Worm (Caenorhabditis elegans): ENCODE results near the gene F43H9.3.

F43H9.3 gene

ce11 chrV:8000929-8001513, 23.7 kb downstream of the F43H9.3 start, which contains the start of gene Y97E10AR.1 (continued):
- TF ChIP-seq snpc-4 (tag; optimal IDR thresholded peaks at IDR 0.05) (peak; percentile 76), elt-1 (tag; optimal IDR thresholded peaks at IDR 0.05) (peak; percentile 46), ceh-28 (tag; optimal IDR thresholded peaks at IDR 0.05) (no peak), nhr-76 (tag; optimal IDR thresholded peaks at IDR 0.05) (no peak), nhr-67 (tag; optimal IDR thresholded peaks at IDR 0.05) (no peak), R02D3.7 (tag; optimal IDR thresholded peaks at IDR 0.05) (peak; percentile 15), fos-1 (tag; optimal IDR thresholded peaks at IDR 0.05) (no peak)

- TF ChIP-seq daf-12 (tag; optimal IDR thresholded peaks at IDR 0.05) (no peak), zag-1 (tag; optimal IDR thresholded peaks at IDR 0.05) (no peak), egl-5 (tag; optimal IDR thresholded peaks at IDR 0.05) (no peak), elt-1 (tag; optimal IDR thresholded peaks at IDR 0.05) (no peak), nhr-67 (tag; optimal IDR thresholded peaks at IDR 0.05) (no peak), nhr-77 (tag; optimal IDR thresholded peaks at IDR 0.05) (no peak), eor-1 (tag; optimal IDR thresholded peaks at IDR 0.05) (no peak), pqm-1 (tag; optimal IDR thresholded peaks at IDR 0.05) (no peak), ZK546.5 (tag; optimal IDR thresholded peaks at IDR 0.05) (no peak), mml-1 (tag; optimal IDR thresholded peaks at IDR 0.05) (no peak), fos-1 (tag; optimal IDR thresholded peaks at IDR 0.05) (no peak), unc-39 (tag; optimal IDR thresholded peaks at IDR 0.05) (no peak), nhr-76 (tag; optimal IDR thresholded peaks at IDR 0.05) (no peak), nhr-28 (tag; optimal IDR thresholded peaks at IDR 0.05) (no peak), jun-1 (tag; optimal IDR thresholded peaks at IDR 0.05) (no peak), nhr-23 (tag; optimal IDR thresholded peaks at IDR 0.05) (no peak), ceh-28 (tag; optimal IDR thresholded peaks at IDR 0.05) (no peak), skn-1 (tag; optimal IDR thresholded peaks at IDR 0.05) (no peak), nhr-25 (tag; optimal IDR thresholded peaks at IDR 0.05) (no peak), mdl-1 (tag; optimal IDR thresholded peaks at IDR 0.05) (no peak)
Observed at ce11 chrV:7995878-7996277, 28.9 kb downstream of the F43H9.3 start, which contains the start of gene Y97E10AR.2. Y97E10AR.2 (plus strand) TSS chrV:7996178.

- TF ChIP-seq nfya-1 (tag; optimal IDR thresholded peaks at IDR 0.05; ENCODE audit: insufficient read depth) (peak; percentile 62), ztf-11 (tag; optimal IDR thresholded peaks at IDR 0.05) (no peak), nhr-23 (tag; optimal IDR thresholded peaks at IDR 0.05) (no peak)
Observed at ce11 chrV:7995165-7995564, 29.6 kb downstream of the F43H9.3 start.

- TF ChIP-seq ama-1 (optimal IDR thresholded peaks at IDR 0.05) (no peak), tbx-2 (tag; optimal IDR thresholded peaks at IDR 0.05) (no peak), mdl-1 (tag; optimal IDR thresholded peaks at IDR 0.05) (no peak), fkh-10 (GFP tag; optimal IDR thresholded peaks at IDR 0.05) (no peak), lin-15B (tag; optimal IDR thresholded peaks at IDR 0.05) (no peak), elt-2 (tag; optimal IDR thresholded peaks at IDR 0.05) (no peak)
Observed at ce11 chrV:7994570-7994969, 30.2 kb downstream of the F43H9.3 start, which contains the start of gene ceh-76. ceh-76 (minus strand) TSS chrV:7994670.

ce11 chrV:7985860-7986259, 38.9 kb downstream of the F43H9.3 start, which contains the start of gene Y97E10AL.1:
Y97E10AL.1 (plus strand) TSS chrV:7986160.
- TF ChIP-seq nhr-25 (tag; optimal IDR thresholded peaks at IDR 0.05): no peak
- TF ChIP-seq mdl-1 (tag; optimal IDR thresholded peaks at IDR 0.05): no peak
- TF ChIP-seq skn-1 (tag; optimal IDR thresholded peaks at IDR 0.05): no peak
- no peak for TF ChIP-seq nhr-67 (tag; optimal IDR thresholded peaks at IDR 0.05)
- TF ChIP-seq eor-1 (tag; optimal IDR thresholded peaks at IDR 0.05): no peak
- no peak for TF ChIP-seq fkh-2 (tag; optimal IDR thresholded peaks at IDR 0.05)
- no peak for TF ChIP-seq sea-2 (GFP tag; optimal IDR thresholded peaks at IDR 0.05)
- TF ChIP-seq lsy-12 (tag; optimal IDR thresholded peaks at IDR 0.05): no peak
- TF ChIP-seq zag-1 (tag; optimal IDR thresholded peaks at IDR 0.05): no peak
- TF ChIP-seq fos-1 (tag; optimal IDR thresholded peaks at IDR 0.05): no peak
- no peak for TF ChIP-seq ama-1 (optimal IDR thresholded peaks at IDR 0.05)
- TF ChIP-seq ztf-4 (tag; optimal IDR thresholded peaks at IDR 0.05): no peak
- no peak for TF ChIP-seq ceh-16 (tag; optimal IDR thresholded peaks at IDR 0.05)
- no peak for TF ChIP-seq fkh-10 (GFP tag; optimal IDR thresholded peaks at IDR 0.05)
- TF ChIP-seq jun-1 (tag; optimal IDR thresholded peaks at IDR 0.05): no peak
- TF ChIP-seq pqm-1 (tag; optimal IDR thresholded peaks at IDR 0.05): no peak
- no peak for TF ChIP-seq ztf-11 (tag; optimal IDR thresholded peaks at IDR 0.05)
- TF ChIP-seq nhr-28 (tag; optimal IDR thresholded peaks at IDR 0.05): no peak
- TF ChIP-seq hmg-11 (tag; optimal IDR thresholded peaks at IDR 0.05): no peak
- no peak for TF ChIP-seq daf-12 (tag; optimal IDR thresholded peaks at IDR 0.05)
